Worm (Caenorhabditis elegans) whole organism, young adult: ENCODE data around the gene C16D2.1.

ENCODE experiments used
- die-1 ChIP-seq: sonication (generic microtip); optimal IDR thresholded peaks from 2 replicates; lab custom pipeline; 2016; ENCODE audit warnings: missing genotype, mild to moderate bottlenecking, missing genetic modification characterization, missing compliant biosample characterization
- egrh-3 ChIP-seq: fragments of 200-800 bp; sonication (Bioruptor generic); IDR thresholded peaks from 2 replicates; pipeline ENCODE4 v1.3.6; 2022; ENCODE audit warnings: missing genetic modification reagents, missing genetic modification characterization, missing compliant biosample characterization

- no peak for TF ChIP-seq die-1 (tag; lab: Kevin White, UChicago)
- no peak for TF ChIP-seq egrh-3 (GFP tag; lab: Robert Waterston, UW)
These were observed 11.1 kb upstream of the C16D2.1 start for ce11 chrII:9120329-9120728.
